Worm (Caenorhabditis elegans) whole organism, L4 larva: ENCODE results near the gene dcr-1.

Experiments
- D1046.2 ChIP-seq: fragments of 200-800 bp; sonication (Bioruptor generic); IDR thresholded peaks from 2 replicates; pipeline ENCODE4 v1.3.6; 2022; ENCODE audit warnings: missing genetic modification characterization, missing compliant biosample characterization
- F26F4.8 ChIP-seq: fragments of 200-800 bp; sonication (Bioruptor generic); conservative IDR thresholded peaks from 2 replicates; pipeline ENCODE4 v1.3.6; 2022; ENCODE audit warnings: missing genetic modification characterization, missing compliant biosample characterization
- F37D6.2 ChIP-seq: sonication (generic microtip); optimal IDR thresholded peaks from 2 replicates; lab custom pipeline; 2016; ENCODE audit warnings: mild to moderate bottlenecking, missing genetic modification characterization, missing compliant biosample characterization
- F49E8.2 ChIP-seq: sonication (generic microtip); optimal IDR thresholded peaks from 2 replicates; lab custom pipeline; 2016; ENCODE audit warnings: missing compliant biosample characterization, mild to moderate bottlenecking, missing genetic modification characterization, borderline replicate concordance
- Y75B8A.6 ChIP-seq: fragments of 200-800 bp; sonication (Bioruptor generic); IDR thresholded peaks from 2 replicates; pipeline ENCODE4 v1.3.6; 2022; ENCODE audit warnings: missing genetic modification reagents, missing genetic modification characterization, missing compliant biosample characterization
- aha-1 ChIP-seq: fragments of 150-350 bp; peaks from one replicate; lab custom pipeline; 2014; ENCODE audit warnings: missing biosample characterization, missing genetic modification characterization
- aly-2 ChIP-seq: sonication (generic microtip); optimal IDR thresholded peaks from 2 replicates; lab custom pipeline; 2018; ENCODE audit warnings: missing biosample characterization, missing genetic modification characterization
- attf-4 ChIP-seq: sonication (generic microtip); optimal IDR thresholded peaks from 3 replicates; lab custom pipeline; 2017; ENCODE audit warnings: missing biosample characterization, missing genetic modification characterization
- ctbp-1 ChIP-seq: fragments of 200-800 bp; sonication (Bioruptor generic); IDR thresholded peaks from 2 replicates; pipeline ENCODE4 v1.3.6; 2022; ENCODE audit warnings: missing genetic modification reagents, missing genetic modification characterization, missing compliant biosample characterization
- daf-12 ChIP-seq: fragments of 150-350 bp; optimal IDR thresholded peaks from 2 replicates; lab custom pipeline; 2014; ENCODE audit warnings: missing biosample characterization, missing genetic modification reagents, missing genetic modification characterization
- dmd-6 ChIP-seq: fragments of 200-800 bp; sonication (Bioruptor generic); IDR thresholded peaks from 2 replicates; pipeline ENCODE4 v1.3.6; 2022; ENCODE audit warnings: missing genetic modification reagents, missing genetic modification characterization, missing compliant biosample characterization
- egl-27 ChIP-seq: sonication (generic microtip); optimal IDR thresholded peaks from 3 replicates; lab custom pipeline; 2017; ENCODE audit warnings: missing biosample characterization, missing genetic modification reagents, missing genetic modification characterization
- egl-43 ChIP-seq: fragments of 200-800 bp; sonication (Bioruptor generic); IDR thresholded peaks from 2 replicates; pipeline ENCODE4 v1.3.6; 2022; ENCODE audit warnings: missing genetic modification reagents, missing genetic modification characterization, missing compliant biosample characterization
- fkh-10 ChIP-seq: fragments of 150-350 bp; optimal IDR thresholded peaks from 2 replicates; lab custom pipeline; 2014; ENCODE audit warnings: missing biosample characterization, missing genetic modification reagents, missing genetic modification characterization
- hif-1 ChIP-seq, 2 experiments: sonication (generic microtip); optimal IDR thresholded peaks; 2 replicates each; lab custom pipeline; 2016 to 2017; ENCODE audit warnings: missing compliant biosample characterization in 2 of 2, missing genetic modification characterization in 2 of 2, missing genetic modification reagents in 2 of 2, missing genotype in 2 of 2, mild to moderate bottlenecking in 1 of 2
- jun-1 ChIP-seq: fragments of 150-350 bp; optimal IDR thresholded peaks from 2 replicates; lab custom pipeline; 2014; ENCODE audit warnings: missing biosample characterization, missing genetic modification reagents, missing genetic modification characterization
- lim-7 ChIP-seq: fragments of 200-800 bp; sonication (Bioruptor generic); IDR thresholded peaks from 2 replicates; pipeline ENCODE4 v1.3.6; 2022; ENCODE audit warnings: missing genetic modification characterization, missing compliant biosample characterization
- lin-1 ChIP-seq: fragments of 200-800 bp; sonication (Bioruptor generic); IDR thresholded peaks from 2 replicates; pipeline ENCODE4 v1.3.6; 2022; ENCODE audit warnings: missing genetic modification reagents, missing genetic modification characterization, missing compliant biosample characterization
- lin-29 ChIP-seq: fragments of 200-800 bp; sonication (Bioruptor generic); IDR thresholded peaks from 2 replicates; pipeline ENCODE4 v1.3.6; 2022; ENCODE audit warnings: missing genetic modification reagents, missing genetic modification characterization, missing compliant biosample characterization
- lin-39 ChIP-seq: fragments of 150-350 bp; optimal IDR thresholded peaks from 2 replicates; lab custom pipeline; 2014; ENCODE audit warnings: missing biosample characterization, missing genetic modification reagents, missing genetic modification characterization
- lir-3 ChIP-seq: sonication (generic microtip); optimal IDR thresholded peaks from 2 replicates; lab custom pipeline; 2016; ENCODE audit warnings: mild to moderate bottlenecking, missing genetic modification characterization, missing compliant biosample characterization
- lsy-2 ChIP-seq, 2 experiments: fragments of 150-350 bp in 1 of 2; sonication (generic microtip) in 1 of 2; optimal IDR thresholded peaks; 2 replicates each; lab custom pipeline; 2014 to 2017; ENCODE audit warnings: missing biosample characterization in 2 of 2, missing genetic modification characterization in 2 of 2
- madf-5 ChIP-seq, 2 experiments: fragments of 200-800 bp; sonication (Bioruptor generic); IDR thresholded peaks; 2 replicates each; pipeline ENCODE4 v1.3.6; 2022; ENCODE audit warnings: missing compliant biosample characterization in 2 of 2, missing genetic modification characterization in 2 of 2
- madf-9 ChIP-seq: fragments of 200-800 bp; sonication (Bioruptor generic); conservative IDR thresholded peaks from 2 replicates; pipeline ENCODE4 v1.3.6; 2022; ENCODE audit warnings: missing genetic modification reagents, missing genetic modification characterization, missing compliant biosample characterization
- mdt-29 ChIP-seq: fragments of 200-800 bp; sonication (Bioruptor generic); IDR thresholded peaks from 2 replicates; pipeline ENCODE4 v1.3.6; 2022; ENCODE audit warnings: missing genetic modification reagents, missing genetic modification characterization, missing compliant biosample characterization
- mxl-3 ChIP-seq: fragments of 200-800 bp; sonication (Bioruptor generic); optimal IDR thresholded peaks from 2 replicates; lab custom pipeline; 2018; ENCODE audit warnings: mild to moderate bottlenecking, missing genetic modification characterization, missing compliant biosample characterization
- nhr-10 ChIP-seq: fragments of 150-350 bp; optimal IDR thresholded peaks from 2 replicates; lab custom pipeline; 2014; ENCODE audit warnings: missing biosample characterization, missing genetic modification characterization
- nhr-11 ChIP-seq: fragments of 150-350 bp; optimal IDR thresholded peaks from 2 replicates; lab custom pipeline; 2014; ENCODE audit warnings: missing biosample characterization, missing genetic modification characterization
- nhr-28 ChIP-seq: fragments of 150-350 bp; optimal IDR thresholded peaks from 2 replicates; lab custom pipeline; 2014; ENCODE audit warnings: missing biosample characterization, missing genetic modification characterization
- nhr-41 ChIP-seq: fragments of 200-800 bp; sonication (Bioruptor generic); IDR thresholded peaks from 2 replicates; pipeline ENCODE4 v1.3.6; 2022; ENCODE audit warnings: missing genetic modification reagents, missing genetic modification characterization, missing compliant biosample characterization
- nhr-42 ChIP-seq: fragments of 200-800 bp; sonication (Bioruptor generic); IDR thresholded peaks from 2 replicates; pipeline ENCODE4 v1.3.6; 2022; ENCODE audit warnings: missing genetic modification characterization, missing compliant biosample characterization
- nhr-48 ChIP-seq: sonication (generic microtip); optimal IDR thresholded peaks from 2 replicates; lab custom pipeline; 2016; ENCODE audit warnings: mild to moderate bottlenecking, missing genetic modification characterization, missing compliant biosample characterization
- nhr-6 ChIP-seq: fragments of 150-350 bp; optimal IDR thresholded peaks from 2 replicates; lab custom pipeline; 2014; ENCODE audit warnings: missing biosample characterization, missing genetic modification characterization
- nhr-76 ChIP-seq: fragments of 150-350 bp; optimal IDR thresholded peaks from 2 replicates; lab custom pipeline; 2014; ENCODE audit warnings: missing biosample characterization, missing genetic modification characterization
- nhr-77 ChIP-seq: fragments of 150-350 bp; optimal IDR thresholded peaks from 2 replicates; lab custom pipeline; 2014; ENCODE audit warnings: missing biosample characterization, missing genetic modification characterization
- pha-4 ChIP-seq, 2 experiments: fragments of 150-350 bp in 1 of 2; fragments of 200-800 bp in 1 of 2; sonication (Bioruptor generic) in 1 of 2; IDR thresholded peaks in 1 of 2; optimal IDR thresholded peaks in 1 of 2; 2 replicates each; pipeline versions ENCODE4 v1.3.6 to Lab custom; 2014 to 2022; ENCODE audit warnings: missing genetic modification characterization in 2 of 2, missing genetic modification reagents in 2 of 2, missing biosample characterization in 1 of 2, missing compliant biosample characterization in 1 of 2
- php-3 ChIP-seq: fragments of 200-800 bp; sonication (Bioruptor generic); IDR thresholded peaks from 2 replicates; pipeline ENCODE4 v1.3.6; 2022; ENCODE audit warnings: missing genetic modification reagents, missing genetic modification characterization, missing compliant biosample characterization
- sdz-12 ChIP-seq: fragments of 200-800 bp; sonication (Bioruptor generic); optimal IDR thresholded peaks from 2 replicates; lab custom pipeline; 2018; ENCODE audit warnings: mild to moderate bottlenecking, missing genetic modification characterization, missing compliant biosample characterization
- set-16 ChIP-seq: fragments of 200-800 bp; sonication (Bioruptor generic); IDR thresholded peaks from 2 replicates; pipeline ENCODE4 v1.3.6; 2022; ENCODE audit warnings: missing genetic modification reagents, missing genetic modification characterization, missing compliant biosample characterization
- snpc-1.2 ChIP-seq: fragments of 200-800 bp; sonication (Bioruptor generic); IDR thresholded peaks from 2 replicates; pipeline ENCODE4 v1.3.6; 2022; ENCODE audit warnings: missing genetic modification reagents, missing genetic modification characterization, missing compliant biosample characterization
- snpc-4 ChIP-seq: fragments of 150-350 bp; optimal IDR thresholded peaks from 2 replicates; lab custom pipeline; 2014; ENCODE audit warnings: missing biosample characterization, missing genetic modification characterization
- spr-1 ChIP-seq: sonication (generic microtip); optimal IDR thresholded peaks from 2 replicates; lab custom pipeline; 2016; ENCODE audit warnings: mild to moderate bottlenecking, missing genetic modification characterization, missing compliant biosample characterization
- tag-97 ChIP-seq: fragments of 200-800 bp; sonication (Bioruptor generic); IDR thresholded peaks from 2 replicates; pipeline ENCODE4 v1.3.6; 2022; ENCODE audit warnings: missing genetic modification characterization, missing compliant biosample characterization
- tra-1 ChIP-seq: fragments of 200-800 bp; sonication (Bioruptor generic); IDR thresholded peaks from 2 replicates; pipeline ENCODE4 v1.3.6; 2022; ENCODE audit warnings: missing genetic modification reagents, missing genetic modification characterization, missing compliant biosample characterization
- unc-62 ChIP-seq, 3 experiments: fragments of 150-350 bp in 1 of 3; sonication (generic microtip); optimal IDR thresholded peaks in 2 of 3; peaks in 1 of 3; 1 replicate in 1 of 3; 2 replicates in 2 of 3; lab custom pipeline; 2014 to 2017; ENCODE audit warnings: missing biosample characterization in 3 of 3, missing genetic modification characterization in 3 of 3, missing genetic modification reagents in 3 of 3, missing genotype in 1 of 3
- vab-7 ChIP-seq: fragments of 200-800 bp; sonication (Bioruptor generic); IDR thresholded peaks from 2 replicates; pipeline ENCODE4 v1.3.6; 2022; ENCODE audit warnings: missing genetic modification reagents, missing genetic modification characterization, missing compliant biosample characterization
- zfp-2 ChIP-seq: sonication (generic microtip); optimal IDR thresholded peaks from 2 replicates; lab custom pipeline; 2016; ENCODE audit warnings: mild to moderate bottlenecking, missing genetic modification characterization, missing compliant biosample characterization
- zfp-3 ChIP-seq: fragments of 200-800 bp; sonication (Bioruptor generic); conservative IDR thresholded peaks from 2 replicates; pipeline ENCODE4 v1.3.6; 2022; ENCODE audit warnings: missing genetic modification reagents, missing genetic modification characterization, missing compliant biosample characterization
- ztf-7 ChIP-seq: fragments of 150-350 bp; optimal IDR thresholded peaks from 2 replicates; lab custom pipeline; 2014; ENCODE audit warnings: missing biosample characterization, missing genetic modification characterization

dcr-1 gene

ce11 chrIII:8109459-8110057 is 29.5 kb upstream of the dcr-1 start (continued):
- TF ChIP-seq nhr-76 (tag; lab: Kevin White, UChicago) (no peak), lir-3 (tag; lab: Kevin White, UChicago) (peak; percentile 49), aha-1 (tag; lab: Kevin White, UChicago) (peak; percentile 95), ztf-7 (tag; lab: Kevin White, UChicago) (peak; percentile 53), lin-1 (GFP tag; lab: Robert Waterston, UW) (0 out of 2 replicates have a peak, but pooled peaks have one; percentile 56), nhr-42 (GFP tag; lab: Robert Waterston, UW) (peak; percentile 71), jun-1 (tag; lab: Kevin White, UChicago) (no peak), pha-4 (GFP tag; IDR thresholded peaks at IDR 0.05; lab: Robert Waterston, UW) (peak; percentile 73; the same call in 1 of the 2 replicates), pha-4 (tag; optimal IDR thresholded peaks at IDR 0.05; lab: Kevin White, UChicago) (no peak), F37D6.2 (tag; lab: Kevin White, UChicago) (no peak), lin-39 (tag; lab: Kevin White, UChicago) (no peak), snpc-4 (tag; lab: Kevin White, UChicago) (no peak), D1046.2 (GFP tag; lab: Robert Waterston, UW) (peak; percentile 87), nhr-28 (tag; lab: Kevin White, UChicago) (peak; percentile 33), nhr-6 (tag; lab: Kevin White, UChicago) (peak; percentile 41), daf-12 (tag; lab: Kevin White, UChicago) (no peak), nhr-48 (peak; percentile 49), egl-43 (GFP tag; lab: Robert Waterston, UW) (peak; percentile 96), madf-5 (GFP tag; IDR thresholded peaks at IDR 0.05; lab: Robert Waterston, UW) (peak; percentile 72 to 80; a peak in 2 of 4 replicates), set-16 (GFP tag; lab: Robert Waterston, UW) (peak; percentile 46; the same call in 1 of the 2 replicates), F49E8.2 (peak; percentile 2), egl-27 (tag; lab: Kevin White, UChicago) (no peak), tag-97 (GFP tag; lab: Robert Waterston, UW) (no peak), sdz-12 (GFP tag; lab: Kevin White, UChicago) (peak; percentile 53), snpc-1.2 (GFP tag; lab: Robert Waterston, UW) (peak; percentile 69; the same call in 1 of the 2 replicates), zfp-3 (0 out of 2 replicates have a peak, but pooled peaks have one; percentile 40), hif-1 (tag; optimal IDR thresholded peaks at IDR 0.05; lab: Kevin White, UChicago) (peak in 1 of 2 experiments; percentile 31), nhr-10 (tag; lab: Kevin White, UChicago) (no peak), lim-7 (GFP tag; lab: Robert Waterston, UW) (peak; percentile 91), vab-7 (GFP tag; lab: Robert Waterston, UW) (peak; percentile 79), unc-62 (GFP tag; optimal IDR thresholded peaks at IDR 0.05 in 1 of 2; lab: Kevin White, UChicago) (no peak), unc-62 (tag; optimal IDR thresholded peaks at IDR 0.05; lab: Kevin White, UChicago) (no peak), lin-29 (GFP tag; lab: Robert Waterston, UW) (no peak), Y75B8A.6 (no peak; the same call in 1 of the 2 replicates), attf-4 (tag; lab: Kevin White, UChicago) (no peak), F26F4.8 (GFP tag; lab: Robert Waterston, UW) (peak; percentile 70; the same call in 1 of the 2 replicates), dmd-6 (peak; percentile 74), nhr-11 (tag; lab: Kevin White, UChicago) (peak; percentile 52), mdt-29 (GFP tag; lab: Robert Waterston, UW) (peak; percentile 68; the same call in 1 of the 2 replicates), lsy-2 (tag; optimal IDR thresholded peaks at IDR 0.05; lab: Kevin White, UChicago) (peak; percentile 1 to 79), fkh-10 (GFP tag; lab: Kevin White, UChicago) (peak; percentile 9), nhr-41 (peak; percentile 54; the same call in 1 of the 2 replicates), php-3 (GFP tag; lab: Robert Waterston, UW) (no peak), zfp-2 (tag; lab: Kevin White, UChicago) (peak; percentile 53), ctbp-1 (GFP tag; lab: Robert Waterston, UW) (peak; percentile 85), madf-9 (peak; percentile 71), nhr-77 (tag; lab: Kevin White, UChicago) (peak; percentile 62), spr-1 (peak; percentile 51), mxl-3 (peak; percentile 70), tra-1 (peak; percentile 66), aly-2 (tag; lab: Kevin White, UChicago) (no peak)
